Worm (Caenorhabditis elegans) whole organism, L1 larva: ENCODE data around the gene ost-1.

ENCODE experiments used
- C04F5.9 ChIP-seq: sonication (generic microtip); optimal IDR thresholded peaks from 2 replicates; lab custom pipeline; 2016; ENCODE audit warnings: missing genetic modification characterization, missing compliant biosample characterization
- aha-1 ChIP-seq: fragments of 150-350 bp; optimal IDR thresholded peaks from 2 replicates; lab custom pipeline; 2014; ENCODE audit warnings: missing biosample characterization, missing genetic modification characterization
- dsc-1 ChIP-seq: sonication (generic microtip); optimal IDR thresholded peaks from 2 replicates; lab custom pipeline; 2016; ENCODE audit warnings: mild to moderate bottlenecking, missing genetic modification characterization, missing compliant biosample characterization
- fos-1 ChIP-seq: fragments of 150-350 bp; optimal IDR thresholded peaks from 2 replicates; lab custom pipeline; 2014; ENCODE audit warnings: missing biosample characterization, missing genetic modification characterization
- lin-15B ChIP-seq: fragments of 150-350 bp; sonication (generic microtip); optimal IDR thresholded peaks from 3 replicates; lab custom pipeline; 2014; ENCODE audit warnings: missing biosample characterization, missing genetic modification characterization
- nhr-11 ChIP-seq: fragments of 150-350 bp; optimal IDR thresholded peaks from 2 replicates; lab custom pipeline; 2014; ENCODE audit warnings: missing biosample characterization, missing genetic modification characterization
- nhr-237 ChIP-seq: fragments of 150-350 bp; optimal IDR thresholded peaks from 2 replicates; lab custom pipeline; 2014; ENCODE audit warnings: missing biosample characterization, missing genetic modification characterization
- nhr-47 ChIP-seq: sonication (generic microtip); optimal IDR thresholded peaks from 2 replicates; lab custom pipeline; 2016; ENCODE audit warnings: mild to moderate bottlenecking, missing genetic modification characterization, moderate library complexity, missing compliant biosample characterization
- nhr-77 ChIP-seq: fragments of 150-350 bp; optimal IDR thresholded peaks from 2 replicates; lab custom pipeline; 2014; ENCODE audit warnings: missing biosample characterization, missing genetic modification characterization
- nhr-85 ChIP-seq: sonication (generic microtip); peaks from one replicate; lab custom pipeline; 2016; ENCODE audit warnings: missing genetic modification characterization, inconsistent platforms, missing compliant biosample characterization
- pqm-1 ChIP-seq: sonication (generic microtip); optimal IDR thresholded peaks from 3 replicates; lab custom pipeline; 2017; ENCODE audit warnings: missing biosample characterization, missing genetic modification characterization

DNA sequence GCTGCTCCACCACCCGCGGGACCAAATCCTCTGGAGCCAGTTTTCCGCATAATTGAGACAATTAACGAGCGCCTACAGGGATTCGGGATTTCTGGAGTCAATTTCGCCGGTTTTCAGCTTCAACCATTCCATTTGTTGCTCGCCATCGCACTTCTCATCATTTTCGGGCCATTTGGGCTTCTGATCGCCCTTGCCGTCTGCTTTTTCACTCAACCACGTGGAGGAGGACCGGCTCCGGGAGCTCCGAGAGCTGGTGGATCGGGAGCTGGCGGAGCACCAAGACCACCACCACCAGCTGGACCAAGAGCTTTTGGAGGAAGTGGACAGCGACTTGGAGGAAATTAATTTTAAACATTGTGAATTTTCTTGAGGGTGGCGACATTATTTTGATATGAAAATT, 11.0 kb upstream of the ost-1 start:
- TF ChIP-seq nhr-47 (no peak), nhr-77 (tag; lab: Kevin White, UChicago) (no peak), nhr-237 (tag; lab: Kevin White, UChicago) (no peak), nhr-85 (no peak), pqm-1 (no peak), C04F5.9 (tag; lab: Kevin White, UChicago) (no peak), lin-15B (tag; lab: Kevin White, UChicago) (no peak), nhr-11 (tag; lab: Kevin White, UChicago) (no peak), fos-1 (tag; lab: Kevin White, UChicago) (no peak), dsc-1 (no peak), aha-1 (tag; lab: Kevin White, UChicago) (no peak)
